Fruit fly (Drosophila melanogaster): ENCODE measurements around the gene CG9377.

CG9377 gene

dm6 chr2L:13394903-13395302, 33.5 kb upstream of the CG9377 start, which contains the start of gene RpL24 (continued):
- TF ChIP-seq pnt (GFP tag; optimal IDR thresholded peaks at IDR 0.05) (peak; percentile 16), BEAF-32 (GFP tag; optimal IDR thresholded peaks at IDR 0.05) (peak; percentile 36), CG14965 (GFP tag; optimal IDR thresholded peaks at IDR 0.05; ENCODE audit: borderline replicate concordance) (peak; percentile 48), CG11456 (GFP tag; IDR thresholded peaks at IDR 0.05) (peak; percentile 94), ci (GFP tag; IDR thresholded peaks at IDR 0.05) (peak; percentile 99), CG4424 (GFP tag; optimal IDR thresholded peaks at IDR 0.05) (peak; percentile 90), Rx (GFP tag; IDR thresholded peaks at IDR 0.05) (peak; percentile 90), bigmax (GFP tag; optimal IDR thresholded peaks at IDR 0.05) (peak; percentile 77), tgo (GFP tag; IDR thresholded peaks at IDR 0.05) (peak; percentile 78), row (GFP tag; IDR thresholded peaks at IDR 0.05) (peak; percentile 68), CG15696 (tag; optimal IDR thresholded peaks at IDR 0.05) (peak; percentile 50), CG10959 (GFP tag; IDR thresholded peaks at IDR 0.05) (peak; percentile 73), Hr51 (GFP tag; optimal IDR thresholded peaks at IDR 0.05) (peak; percentile 81 to 88), CG33213 (GFP tag; optimal IDR thresholded peaks at IDR 0.05) (peak; percentile 97), CG18011 (GFP tag; optimal IDR thresholded peaks at IDR 0.05) (peak; percentile 83), NK7.1 (GFP tag; optimal IDR thresholded peaks at IDR 0.05) (peak; percentile 89), danr (GFP tag; IDR thresholded peaks at IDR 0.05) (peak; percentile 42; the same call in 1 of the 2 replicates), ssp (GFP tag; IDR thresholded peaks at IDR 0.05) (peak; percentile 31; the same call in 1 of the 2 replicates), CG10267 (tag; optimal IDR thresholded peaks at IDR 0.05) (peak; percentile 84), btn (GFP tag; optimal IDR thresholded peaks at IDR 0.05) (peak; percentile 89), Usf (GFP tag; optimal IDR thresholded peaks at IDR 0.05) (peak; percentile 80), stc (GFP tag; IDR thresholded peaks at IDR 0.05) (peak; percentile 88), rib (GFP tag; IDR thresholded peaks at IDR 0.05) (peak; percentile 84), cg (GFP tag; optimal IDR thresholded peaks at IDR 0.05) (no peak), tll (GFP tag; optimal IDR thresholded peaks at IDR 0.05) (peak in 1 of 2 experiments; percentile 17), otp (GFP tag; IDR thresholded peaks at IDR 0.05) (peak; percentile 95), Sry-δ (GFP tag; optimal IDR thresholded peaks at IDR 0.05) (peak; percentile 55), phol (tag; optimal IDR thresholded peaks at IDR 0.05) (peak; percentile 83), mld (GFP tag; IDR thresholded peaks at IDR 0.05; ENCODE audit: partially characterized antibody) (no peak), Chrac-16 (GFP tag; optimal IDR thresholded peaks at IDR 0.05) (peak; percentile 71), CG8388 (GFP tag; optimal IDR thresholded peaks at IDR 0.05) (peak; percentile 87), CG43689 (GFP tag; IDR thresholded peaks at IDR 0.05) (peak; percentile 86), CG8478 (optimal IDR thresholded peaks at IDR 0.05) (no peak), ac (GFP tag; optimal IDR thresholded peaks at IDR 0.05) (peak; percentile 92), cato (GFP tag; optimal IDR thresholded peaks at IDR 0.05; ENCODE audit: borderline replicate concordance) (peak; percentile 66), z (GFP tag; IDR thresholded peaks at IDR 0.05) (peak; percentile 71), CoRest (tag; optimal IDR thresholded peaks at IDR 0.05) (peak; percentile 73), Ets97D (GFP tag; optimal IDR thresholded peaks at IDR 0.05) (peak; percentile 99), Drgx (GFP tag; IDR thresholded peaks at IDR 0.05) (peak; percentile 36), H15 (GFP tag; IDR thresholded peaks at IDR 0.05) (peak; percentile 87), Mrtf (GFP tag; IDR thresholded peaks at IDR 0.05) (peak; percentile 59; the same call in 2 of the 3 replicates), CG30403 (GFP tag; optimal IDR thresholded peaks at IDR 0.05) (peak; percentile 81), sr (GFP tag; IDR thresholded peaks at IDR 0.05) (peak; percentile 93), Sry-β (GFP tag; optimal IDR thresholded peaks at IDR 0.05) (peak; percentile 67), CG10274 (GFP tag; optimal IDR thresholded peaks at IDR 0.05) (peak; percentile 87), CG12391 (tag; optimal IDR thresholded peaks at IDR 0.05) (peak; percentile 90), CG31388 (GFP tag; optimal IDR thresholded peaks at IDR 0.05) (peak; percentile 39), CG13624 (GFP tag; optimal IDR thresholded peaks at IDR 0.05) (peak; percentile 92), ind (GFP tag; optimal IDR thresholded peaks at IDR 0.05) (peak; percentile 67), CG17802 (tag; optimal IDR thresholded peaks at IDR 0.05) (peak; percentile 82), Ets65A (GFP tag) (peak; percentile 99)

Data from whole organism, embryonic.